Worm (Caenorhabditis elegans): ENCODE measurements around the gene rig-4.

Gene rig-4

DNA sequence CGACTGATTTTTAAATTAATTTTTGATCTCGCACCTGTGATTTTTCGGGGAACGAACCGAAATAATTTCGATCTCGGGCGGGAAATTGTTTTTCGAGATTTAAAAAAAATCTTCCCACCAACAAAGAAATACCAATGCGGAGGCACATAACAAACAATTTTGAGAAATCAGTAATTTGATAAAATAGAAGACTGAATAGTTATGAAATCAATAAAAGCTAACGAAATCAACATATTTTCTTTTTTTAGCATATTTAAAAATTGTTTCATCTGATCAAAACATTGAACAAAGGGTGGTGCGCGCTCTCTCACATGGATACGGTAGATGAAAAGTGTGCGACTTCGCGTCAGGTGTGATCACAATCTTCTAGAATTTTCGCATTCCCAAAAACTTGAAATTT, 45.8 kb downstream of the rig-4 start (continued):
- peak; percentile 91 for TF ChIP-seq aptf-2 (GFP tag; conservative IDR thresholded peaks at IDR 0.05)
- TF ChIP-seq ceh-40 (GFP tag; IDR thresholded peaks at IDR 0.05): no peak
- TF ChIP-seq lin-54 (GFP tag; optimal IDR thresholded peaks at IDR 0.05): peak; percentile 52
- TF ChIP-seq K11D2.4 (GFP tag; IDR thresholded peaks at IDR 0.05): no peak
- no peak for TF ChIP-seq attf-6 (GFP tag; IDR thresholded peaks at IDR 0.05)
- no peak for TF ChIP-seq nfya-1 (tag; optimal IDR thresholded peaks at IDR 0.05; ENCODE audit: borderline replicate concordance, insufficient read depth)
- TF ChIP-seq fkh-3 (tag; optimal IDR thresholded peaks at IDR 0.05): no peak
- no peak for TF ChIP-seq Y67H2A.10 (GFP tag; conservative IDR thresholded peaks at IDR 0.05)
- TF ChIP-seq Y53G8AR.9 (GFP tag; conservative IDR thresholded peaks at IDR 0.05): no peak
- no peak for TF ChIP-seq bed-1 (GFP tag; IDR thresholded peaks at IDR 0.05)
- peak; percentile 24; the same call in 1 of the 2 replicates for TF ChIP-seq hmg-1.2 (GFP tag; IDR thresholded peaks at IDR 0.05)

DNA sequence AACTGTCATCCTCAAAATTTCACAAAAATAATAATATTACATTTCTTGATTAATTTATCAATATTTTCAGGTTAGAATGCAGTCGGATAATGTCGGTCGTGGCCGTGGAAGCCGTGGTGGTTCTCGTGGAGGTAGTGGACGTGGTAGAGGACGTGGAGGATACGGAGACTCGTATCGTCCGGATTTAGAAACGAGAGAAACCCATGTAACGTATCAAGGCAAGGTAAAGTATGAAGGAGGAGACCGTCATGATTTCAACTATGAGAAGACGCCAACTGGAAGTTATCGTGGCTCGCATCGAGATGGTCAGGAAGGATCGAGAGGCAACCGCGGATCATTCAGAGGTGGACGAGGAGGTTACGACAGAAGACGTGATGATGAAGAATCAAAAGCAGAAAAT, 46.4 kb downstream of the rig-4 start, which contains the start of gene frpr-10:
frpr-10 (plus strand) TSS at position 301 of the 400 bp plus-strand sequence.
- TF ChIP-seq zfh-2 (GFP tag; conservative IDR thresholded peaks at IDR 0.05) (0 out of 2 replicates have a peak, but pooled peaks have one; percentile 20), lir-1 (GFP tag; conservative IDR thresholded peaks at IDR 0.05) (no peak)

DNA sequence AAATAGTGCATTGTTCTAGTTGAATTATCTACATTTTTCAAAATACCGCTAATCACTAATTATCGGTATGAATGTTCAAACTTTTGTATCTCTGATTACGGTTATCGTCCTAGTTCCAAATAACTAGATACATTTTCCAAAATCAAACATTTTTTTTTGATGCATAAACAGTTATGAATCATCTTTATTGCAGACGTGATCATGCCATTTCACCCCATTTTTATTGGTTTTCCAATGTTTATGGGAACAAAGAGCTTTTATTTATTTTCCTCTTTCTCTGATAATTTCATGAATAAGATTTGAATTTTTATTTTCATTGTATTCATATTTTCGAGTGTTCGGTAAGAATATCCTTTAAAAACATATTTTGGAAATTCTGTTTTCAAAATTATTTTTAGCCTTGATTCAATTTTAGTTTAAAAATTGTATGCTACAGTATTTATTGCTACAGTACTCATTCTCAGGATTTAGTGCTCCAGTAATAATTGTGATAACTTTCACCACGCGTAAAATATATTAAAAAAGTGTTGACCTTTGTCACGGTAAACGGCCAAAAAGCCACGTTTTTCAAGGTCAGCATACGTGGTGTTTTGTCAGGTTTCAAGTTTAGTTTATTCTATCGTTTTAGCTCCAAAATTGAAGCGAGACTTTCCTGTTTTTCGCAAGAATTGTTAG, 47.1 kb downstream of the rig-4 start, which contains the start of gene csr-1:
csr-1 (plus strand) TSS at position 625 of the 675 bp plus-strand sequence.
- TF ChIP-seq hmg-20 (GFP tag; IDR thresholded peaks at IDR 0.05) (no peak), K11D2.4 (GFP tag; IDR thresholded peaks at IDR 0.05) (no peak), ceh-58 (GFP tag; IDR thresholded peaks at IDR 0.05) (no peak), D2030.7 (GFP tag; IDR thresholded peaks at IDR 0.05) (no peak), F52B5.7 (tag; optimal IDR thresholded peaks at IDR 0.05) (no peak)

DNA sequence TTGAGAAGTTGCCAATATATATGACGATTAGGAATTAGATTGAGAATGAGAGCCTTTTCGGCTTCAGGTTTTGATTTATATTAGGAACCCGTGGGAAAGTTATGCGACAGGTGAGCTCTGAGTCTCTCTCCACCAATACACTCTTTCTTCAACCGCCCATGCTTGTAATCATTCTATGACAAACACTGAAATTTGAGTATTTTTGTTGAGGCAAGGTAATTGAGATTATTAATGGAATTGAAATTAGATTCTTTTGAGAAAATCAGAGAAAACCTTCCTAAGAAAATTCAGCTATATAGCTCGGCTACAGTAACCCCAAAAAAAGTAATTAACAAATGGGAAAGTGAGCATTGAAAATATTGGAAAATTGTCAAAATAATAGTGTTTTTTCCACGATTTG, 48.1 kb downstream of the rig-4 start, which contains the start of gene ceh-19:
ceh-19 (minus strand) TSS at position 101 of the 400 bp plus-strand sequence.
- TF ChIP-seq somi-1 (GFP tag; optimal IDR thresholded peaks at IDR 0.05): no peak
- no peak for TF ChIP-seq mxl-1 (tag; optimal IDR thresholded peaks at IDR 0.05)
- no peak for TF ChIP-seq ztf-28 (GFP tag; IDR thresholded peaks at IDR 0.05)
- TF ChIP-seq him-1 (tag; optimal IDR thresholded peaks at IDR 0.05): no peak
- TF ChIP-seq aptf-2 (GFP tag; conservative IDR thresholded peaks at IDR 0.05): no peak
- no peak for TF ChIP-seq nhr-27 (tag; optimal IDR thresholded peaks at IDR 0.05)
- no peak for TF ChIP-seq B0336.3 (GFP tag; IDR thresholded peaks at IDR 0.05)
- TF ChIP-seq snpc-3.4 (tag; optimal IDR thresholded peaks at IDR 0.05): no peak
- no peak for TF ChIP-seq ama-1 (optimal IDR thresholded peaks at IDR 0.05)
- no peak for TF ChIP-seq ama-1 (GFP tag; optimal IDR thresholded peaks at IDR 0.05)
- TF ChIP-seq ztf-6 (GFP tag; IDR thresholded peaks at IDR 0.05): no peak

DNA sequence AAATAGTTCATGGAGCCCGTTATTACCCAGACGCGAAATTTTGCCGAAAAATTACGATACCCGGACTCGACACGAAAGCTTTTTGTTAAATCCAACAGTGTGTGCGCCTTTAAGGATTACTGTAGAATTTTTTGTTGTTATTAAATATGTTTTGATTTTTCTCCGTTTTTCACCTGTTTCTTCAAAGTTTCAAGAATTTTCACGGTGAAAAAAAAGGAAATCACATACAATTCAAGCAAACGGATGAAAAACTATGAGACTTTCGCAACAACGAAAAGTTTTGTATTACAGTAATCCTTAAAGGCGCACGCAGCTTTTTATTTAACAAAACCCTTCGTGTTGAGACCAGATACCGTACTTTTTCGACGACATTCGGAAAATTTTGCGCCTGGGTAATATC, 49.9 kb downstream of the rig-4 start:
- TF ChIP-seq unc-130 (GFP tag; optimal IDR thresholded peaks at IDR 0.05): no peak
- TF ChIP-seq lsl-1 (GFP tag; optimal IDR thresholded peaks at IDR 0.05): peak; percentile 63

DNA sequence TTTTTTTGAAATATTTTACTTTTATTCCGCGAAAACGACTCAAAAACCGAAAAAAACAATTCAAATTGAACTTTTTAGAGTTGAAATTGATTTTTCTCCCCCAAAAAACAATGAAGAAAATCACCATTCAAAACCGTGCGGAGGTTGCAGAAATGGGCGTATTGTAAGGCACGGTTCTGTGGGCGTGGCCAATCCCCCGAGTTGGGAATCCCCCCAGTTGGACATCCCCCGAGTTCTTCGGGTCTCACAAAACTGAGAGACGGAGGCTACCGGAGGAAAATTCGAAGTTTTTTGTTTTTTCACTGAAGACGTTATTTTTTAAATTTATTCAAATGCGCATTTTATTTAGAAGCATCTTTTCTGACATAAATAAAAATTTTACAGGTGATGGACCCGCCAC, 55.6 kb downstream of the rig-4 start, which contains the start of gene mcm-3AP:
mcm-3AP (plus strand) TSS at position 383 of the 400 bp plus-strand sequence.
- TF ChIP-seq Y95B8A.8 (GFP tag; IDR thresholded peaks at IDR 0.05) (0 out of 2 replicates have a peak, but pooled peaks have one; percentile 55), attf-3 (GFP tag; conservative IDR thresholded peaks at IDR 0.05) (peak; percentile 79), egrh-3 (GFP tag; IDR thresholded peaks at IDR 0.05) (peak; percentile 65), K11D2.4 (GFP tag; IDR thresholded peaks at IDR 0.05) (0 out of 2 replicates have a peak, but pooled peaks have one; percentile 28), pbrm-1 (GFP tag; IDR thresholded peaks at IDR 0.05) (peak; percentile 39; the same call in 1 of the 2 replicates), aptf-2 (GFP tag; conservative IDR thresholded peaks at IDR 0.05) (peak; percentile 89), let-526 (GFP tag; IDR thresholded peaks at IDR 0.05) (0 out of 2 replicates have a peak, but pooled peaks have one; percentile 25), madf-6 (GFP tag; IDR thresholded peaks at IDR 0.05) (peak; percentile 58), D2030.7 (GFP tag; IDR thresholded peaks at IDR 0.05) (peak; percentile 74; the same call in 1 of the 2 replicates), rcor-1 (GFP tag; IDR thresholded peaks at IDR 0.05) (peak; percentile 52), ceh-100 (GFP tag; IDR thresholded peaks at IDR 0.05) (peak; percentile 96), bed-2 (GFP tag; IDR thresholded peaks at IDR 0.05) (peak; percentile 68; the same call in 1 of the 2 replicates), dox-1 (GFP tag; IDR thresholded peaks at IDR 0.05) (peak; percentile 88), mcd-1 (GFP tag; IDR thresholded peaks at IDR 0.05) (peak; percentile 73), Y67H2A.10 (GFP tag; conservative IDR thresholded peaks at IDR 0.05) (peak; percentile 72; the same call in 1 of the 2 replicates)
